Worm (Caenorhabditis elegans): ENCODE measurements around the gene ace-3.

Gene ace-3

DNA sequence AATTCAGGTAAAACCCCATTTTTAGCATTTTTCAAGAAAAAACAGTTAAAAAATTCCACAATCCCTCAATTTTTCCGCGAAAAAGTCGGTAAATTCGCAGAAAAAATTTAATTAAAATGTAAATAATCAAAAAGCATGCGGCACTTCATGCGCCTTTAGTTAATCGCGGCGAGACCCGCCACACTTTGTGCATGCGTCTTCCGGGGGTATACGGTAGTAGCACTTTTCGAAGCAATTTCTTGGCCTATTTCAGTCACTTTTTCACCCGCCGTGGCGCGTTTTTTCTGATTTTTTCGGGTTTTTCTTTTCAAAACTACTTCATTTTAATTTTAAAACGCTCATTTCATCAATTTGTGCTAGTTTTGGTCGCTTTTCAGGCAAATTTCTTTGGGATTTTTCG, 41.8 kb downstream of the ace-3 start:
- TF ChIP-seq lsy-2 (tag; optimal IDR thresholded peaks at IDR 0.05): peak; percentile 20
- no peak for TF ChIP-seq elt-3 (tag; optimal IDR thresholded peaks at IDR 0.05)

DNA sequence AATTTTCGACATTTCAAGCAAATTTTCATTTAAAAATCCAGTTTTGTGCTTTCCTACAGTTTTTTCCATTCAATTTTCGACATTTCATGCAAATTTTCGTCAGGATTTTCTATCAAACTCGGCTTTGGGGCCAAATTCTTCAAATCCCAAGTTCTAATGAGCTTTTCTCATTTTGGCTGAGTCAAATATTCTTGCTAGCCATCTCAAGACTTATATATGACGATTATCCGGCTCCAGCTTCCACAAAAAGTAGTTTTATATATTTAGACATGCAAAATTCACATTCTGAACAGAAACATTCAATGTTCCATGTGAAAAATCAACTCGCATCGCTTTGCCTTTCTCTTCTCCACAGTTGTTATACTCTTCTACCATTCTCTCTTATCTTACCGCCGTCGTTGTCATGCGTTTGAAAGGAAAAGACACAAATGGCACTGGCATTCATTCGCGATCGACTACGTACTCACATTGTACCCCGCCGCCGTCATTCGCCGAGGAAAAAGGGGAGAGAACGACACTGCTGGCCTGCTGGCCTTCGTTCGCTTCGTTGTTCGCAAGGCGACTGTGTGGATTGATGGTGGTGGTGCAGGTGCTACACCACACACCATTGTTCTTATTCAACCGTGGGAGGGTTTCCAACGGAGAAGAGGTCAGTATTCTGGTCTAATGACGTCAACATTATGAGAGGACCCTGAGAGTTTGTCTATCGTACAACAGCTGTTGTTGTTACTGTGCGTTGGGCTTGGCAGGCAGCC, 42.5 kb downstream of the ace-3 start:
- TF ChIP-seq nhr-237 (tag; optimal IDR thresholded peaks at IDR 0.05) (no peak), ham-2 (GFP tag; optimal IDR thresholded peaks at IDR 0.05) (peak; percentile 35), sem-2 (GFP tag; optimal IDR thresholded peaks at IDR 0.05) (peak; percentile 26), lsy-2 (tag; optimal IDR thresholded peaks at IDR 0.05) (no peak), hlh-1 (tag; optimal IDR thresholded peaks at IDR 0.05) (peak; percentile 79), flh-1 (GFP tag; optimal IDR thresholded peaks at IDR 0.05) (peak; percentile 14), mls-2 (tag; optimal IDR thresholded peaks at IDR 0.05) (peak; percentile 63), mep-1 (tag; optimal IDR thresholded peaks at IDR 0.05) (peak; percentile 60), unc-62 (GFP tag; optimal IDR thresholded peaks at IDR 0.05) (peak; percentile 16), ceh-43 (GFP tag; optimal IDR thresholded peaks at IDR 0.05) (no peak), lin-13 (tag; optimal IDR thresholded peaks at IDR 0.05) (no peak), ceh-83 (GFP tag; optimal IDR thresholded peaks at IDR 0.05) (peak; percentile 23), cnd-1 (tag; optimal IDR thresholded peaks at IDR 0.05) (peak; percentile 93), zip-8 (tag; optimal IDR thresholded peaks at IDR 0.05) (no peak), nhr-2 (tag; optimal IDR thresholded peaks at IDR 0.05) (peak; percentile 76), sptf-1 (tag; optimal IDR thresholded peaks at IDR 0.05) (peak; percentile 57), unc-120 (tag; optimal IDR thresholded peaks at IDR 0.05; ENCODE audit: poor library complexity, severe bottlenecking) (no peak), ztf-11 (tag; optimal IDR thresholded peaks at IDR 0.05) (peak; percentile 70), lin-32 (GFP tag; optimal IDR thresholded peaks at IDR 0.05) (peak; percentile 95)

DNA sequence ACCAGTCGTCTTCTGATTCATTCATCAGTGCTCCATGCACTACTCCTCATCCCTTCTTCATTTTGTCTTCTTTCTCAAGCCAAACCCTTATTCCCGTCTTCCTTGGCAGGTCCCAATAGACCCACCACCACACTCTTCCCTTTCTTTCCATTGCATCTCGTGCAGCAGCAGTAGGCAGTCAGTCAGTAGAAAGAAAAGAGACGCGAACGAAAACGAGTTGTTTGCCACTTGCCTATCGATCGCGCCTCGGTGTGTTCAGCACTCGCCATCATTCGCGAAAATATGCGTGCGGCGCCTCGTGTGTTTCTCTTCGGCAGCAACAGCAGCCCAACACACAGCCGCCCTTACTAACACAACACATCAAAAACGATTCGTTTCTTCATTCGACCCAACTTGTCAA, 44.1 kb downstream of the ace-3 start:
- TF ChIP-seq ztf-11 (tag; optimal IDR thresholded peaks at IDR 0.05) (peak; percentile 49), lsy-2 (tag; optimal IDR thresholded peaks at IDR 0.05) (peak; percentile 17), elt-3 (tag; optimal IDR thresholded peaks at IDR 0.05) (no peak), ceh-39 (tag; optimal IDR thresholded peaks at IDR 0.05) (no peak), pha-4 (tag; optimal IDR thresholded peaks at IDR 0.05) (peak; percentile 14), lin-32 (GFP tag; optimal IDR thresholded peaks at IDR 0.05) (peak; percentile 26), mep-1 (tag; optimal IDR thresholded peaks at IDR 0.05) (peak; percentile 34), M03D4.4 (tag; optimal IDR thresholded peaks at IDR 0.05) (peak; percentile 21), hlh-1 (tag; optimal IDR thresholded peaks at IDR 0.05) (peak; percentile 56), ces-1 (GFP tag; optimal IDR thresholded peaks at IDR 0.05) (peak; percentile 31), lin-13 (tag; optimal IDR thresholded peaks at IDR 0.05) (peak; percentile 50), ceh-83 (GFP tag; optimal IDR thresholded peaks at IDR 0.05) (peak; percentile 36), drap-1 (GFP tag; optimal IDR thresholded peaks at IDR 0.05) (peak; percentile 27), sem-2 (GFP tag; optimal IDR thresholded peaks at IDR 0.05) (peak; percentile 62), unc-62 (GFP tag; optimal IDR thresholded peaks at IDR 0.05) (no peak), blmp-1 (tag; optimal IDR thresholded peaks at IDR 0.05) (no peak), nhr-76 (tag; optimal IDR thresholded peaks at IDR 0.05) (peak; percentile 22), sptf-1 (tag; optimal IDR thresholded peaks at IDR 0.05) (peak; percentile 46), cnd-1 (tag; optimal IDR thresholded peaks at IDR 0.05) (peak; percentile 49), mls-2 (tag; optimal IDR thresholded peaks at IDR 0.05) (no peak)

DNA sequence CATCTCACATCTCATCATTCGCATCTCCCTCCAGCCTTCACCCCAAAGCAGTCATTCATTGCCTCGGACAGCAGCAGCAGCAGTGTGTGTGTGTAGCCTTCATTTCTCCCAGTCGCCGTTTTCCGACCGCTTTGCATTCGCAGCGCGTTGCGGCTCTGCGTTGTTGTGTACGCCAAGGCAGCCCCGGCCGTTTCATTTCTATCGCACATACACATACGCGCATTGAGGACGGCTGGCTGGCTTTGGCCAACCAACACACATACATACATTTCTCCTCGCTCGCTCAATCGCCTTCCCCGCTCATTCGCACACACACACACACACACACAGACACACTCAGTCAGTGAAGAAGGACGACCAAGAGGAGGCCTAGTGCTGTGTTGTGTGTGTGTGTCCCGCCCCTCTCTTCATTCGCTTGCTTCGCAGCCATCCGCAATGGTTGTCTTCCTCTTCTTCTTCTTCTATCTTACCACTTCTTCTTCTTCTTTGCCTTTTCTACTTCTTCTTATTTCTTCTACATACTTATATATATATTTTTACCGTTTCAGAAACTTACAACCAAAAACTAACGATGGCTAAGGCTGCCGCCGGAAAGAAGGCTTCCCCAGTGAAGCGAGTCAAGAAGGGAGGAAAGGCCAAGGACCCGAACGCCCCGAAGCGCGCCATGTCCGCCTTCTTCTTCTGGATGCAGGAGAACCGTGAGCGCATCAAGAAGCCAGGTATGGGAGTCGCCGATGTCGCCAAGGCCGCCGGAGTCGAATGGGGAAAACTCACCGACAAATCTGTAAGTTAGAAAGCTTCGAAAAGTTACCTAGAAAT, 44.9 kb downstream of the ace-3 start, which contains the start of gene hmg-1.1:
hmg-1.1 (plus strand) TSS at position 549 of the 819 bp plus-strand sequence.
- no peak for TF ChIP-seq blmp-1 (tag; optimal IDR thresholded peaks at IDR 0.05)
- TF ChIP-seq ham-2 (GFP tag; optimal IDR thresholded peaks at IDR 0.05): peak; percentile 97
- no peak for TF ChIP-seq nhr-28 (tag; optimal IDR thresholded peaks at IDR 0.05)
- no peak for TF ChIP-seq unc-39 (tag; optimal IDR thresholded peaks at IDR 0.05)
- TF ChIP-seq nhr-2 (tag; optimal IDR thresholded peaks at IDR 0.05): no peak
- TF ChIP-seq unc-62 (GFP tag; optimal IDR thresholded peaks at IDR 0.05): peak; percentile 25
- no peak for TF ChIP-seq ceh-39 (tag; optimal IDR thresholded peaks at IDR 0.05)
- TF ChIP-seq lin-32 (GFP tag; optimal IDR thresholded peaks at IDR 0.05): peak; percentile 50
- peak; percentile 73 for TF ChIP-seq cnd-1 (tag; optimal IDR thresholded peaks at IDR 0.05)
- TF ChIP-seq elt-1 (tag; optimal IDR thresholded peaks at IDR 0.05; ENCODE audit: borderline replicate concordance, insufficient read depth): no peak
- TF ChIP-seq ztf-11 (tag; optimal IDR thresholded peaks at IDR 0.05): peak; percentile 41
- TF ChIP-seq ces-1 (GFP tag; optimal IDR thresholded peaks at IDR 0.05): peak; percentile 22
- TF ChIP-seq nhr-237 (tag; optimal IDR thresholded peaks at IDR 0.05): peak; percentile 65
- no peak for TF ChIP-seq nhr-12 (tag; optimal IDR thresholded peaks at IDR 0.05)
- peak; percentile 9 for TF ChIP-seq bed-3 (GFP tag; optimal IDR thresholded peaks at IDR 0.05)
- TF ChIP-seq tbx-8 (GFP tag; optimal IDR thresholded peaks at IDR 0.05): no peak
- peak; percentile 84 for TF ChIP-seq lin-13 (tag; optimal IDR thresholded peaks at IDR 0.05)
- no peak for TF ChIP-seq snpc-4 (tag; optimal IDR thresholded peaks at IDR 0.05)
- no peak for TF ChIP-seq elt-3 (tag; optimal IDR thresholded peaks at IDR 0.05)
- TF ChIP-seq mep-1 (tag; optimal IDR thresholded peaks at IDR 0.05): peak; percentile 63
- TF ChIP-seq M03D4.4 (tag; optimal IDR thresholded peaks at IDR 0.05): peak; percentile 81
- TF ChIP-seq unc-120 (tag; optimal IDR thresholded peaks at IDR 0.05; ENCODE audit: poor library complexity, severe bottlenecking): peak; percentile 97
- no peak for TF ChIP-seq ceh-83 (GFP tag; optimal IDR thresholded peaks at IDR 0.05)
- TF ChIP-seq sptf-1 (tag; optimal IDR thresholded peaks at IDR 0.05): peak; percentile 78
- no peak for TF ChIP-seq mab-5 (tag; optimal IDR thresholded peaks at IDR 0.05)
- peak; percentile 53 for TF ChIP-seq flh-1 (GFP tag; optimal IDR thresholded peaks at IDR 0.05)
- peak; percentile 90 for TF ChIP-seq mls-2 (tag; optimal IDR thresholded peaks at IDR 0.05)
- peak; percentile 83 for TF ChIP-seq drap-1 (GFP tag; optimal IDR thresholded peaks at IDR 0.05)
- peak; percentile 26 for TF ChIP-seq lsy-2 (tag; optimal IDR thresholded peaks at IDR 0.05)
- no peak for TF ChIP-seq ceh-43 (GFP tag; optimal IDR thresholded peaks at IDR 0.05)
- TF ChIP-seq nhr-76 (tag; optimal IDR thresholded peaks at IDR 0.05): peak; percentile 52
- peak; percentile 77 for TF ChIP-seq pha-4 (tag; optimal IDR thresholded peaks at IDR 0.05)
- peak; percentile 62 for TF ChIP-seq hlh-1 (tag; optimal IDR thresholded peaks at IDR 0.05)
- TF ChIP-seq sem-2 (GFP tag; optimal IDR thresholded peaks at IDR 0.05): peak; percentile 54
- no peak for TF ChIP-seq zip-8 (tag; optimal IDR thresholded peaks at IDR 0.05)

All from whole organism, mixed stage, embryonic.